Fruit fly (Drosophila melanogaster) whole organism, embryonic: ENCODE data around the gene P5CDh2.

Experiments used
- Atf-2 ChIP-seq: fragments of 200-800 bp; sonication (Bioruptor generic); optimal IDR thresholded peaks from 2 replicates; lab custom pipeline; 2016; ENCODE audit warnings: missing biosample characterization, missing genetic modification characterization
- C15 ChIP-seq: fragments of 200-800 bp; sonication (Bioruptor generic); IDR thresholded peaks from 3 replicates; pipeline ENCODE4 v1.3.6; 2022; ENCODE audit warnings: missing biosample characterization, missing genetic modification characterization
- CG1024 ChIP-seq: fragments of 200-800 bp; sonication (Bioruptor generic); IDR thresholded peaks from 2 replicates; pipeline ENCODE4 v1.3.6; 2022; ENCODE audit warnings: missing biosample characterization, missing genetic modification characterization
- CG10543 ChIP-seq: fragments of 200-800 bp; sonication (Bioruptor generic); optimal IDR thresholded peaks from 3 replicates; lab custom pipeline; 2017; ENCODE audit warnings: missing biosample characterization, mild to moderate bottlenecking, missing genetic modification characterization, moderate library complexity
- CG11560 ChIP-seq: fragments of 200-800 bp; sonication (Bioruptor generic); IDR thresholded peaks from 3 replicates; pipeline ENCODE4 v1.3.6; 2022; ENCODE audit warnings: missing biosample characterization, missing genetic modification characterization
- CG12104 ChIP-seq: fragments of 200-800 bp; sonication (Bioruptor generic); optimal IDR thresholded peaks from 3 replicates; lab custom pipeline; 2016; ENCODE audit warnings: missing biosample characterization, missing genetic modification characterization
- CG12155 ChIP-seq: fragments of 200-800 bp; sonication (Bioruptor generic); optimal IDR thresholded peaks from 3 replicates; lab custom pipeline; 2016; ENCODE audit warnings: missing biosample characterization, missing genetic modification characterization
- CG13894 ChIP-seq: fragments of 200-800 bp; sonication (Bioruptor generic); optimal IDR thresholded peaks from 3 replicates; lab custom pipeline; 2018; ENCODE audit warnings: missing biosample characterization, mild to moderate bottlenecking, missing genetic modification characterization, moderate library complexity
- CG14710 ChIP-seq: fragments of 200-800 bp; sonication (Bioruptor generic); optimal IDR thresholded peaks from 3 replicates; lab custom pipeline; 2019; ENCODE audit warnings: missing biosample characterization, mild to moderate bottlenecking, missing genetic modification characterization, moderate library complexity
- CG17186 ChIP-seq: fragments of 200-800 bp; sonication (Bioruptor generic); optimal IDR thresholded peaks from 3 replicates; lab custom pipeline; 2017; ENCODE audit warnings: missing biosample characterization, missing genetic modification reagents, missing genetic modification characterization
- CG17359 ChIP-seq: fragments of 200-800 bp; sonication (Bioruptor generic); optimal IDR thresholded peaks from 3 replicates; lab custom pipeline; 2018; ENCODE audit warnings: missing biosample characterization, mild to moderate bottlenecking, missing genetic modification characterization, moderate library complexity
- CG17385 ChIP-seq: fragments of 200-800 bp; sonication (Bioruptor generic); optimal IDR thresholded peaks from 3 replicates; lab custom pipeline; 2018; ENCODE audit warnings: missing biosample characterization, mild to moderate bottlenecking, missing genetic modification characterization
- CG18599 ChIP-seq: fragments of 200-800 bp; sonication (Bioruptor generic); optimal IDR thresholded peaks from 3 replicates; lab custom pipeline; 2017; ENCODE audit warnings: missing biosample characterization, missing genetic modification characterization, mild to moderate bottlenecking, moderate library complexity, missing genetic modification reagents
- CG2120 ChIP-seq: fragments of 200-800 bp; sonication (Bioruptor generic); optimal IDR thresholded peaks from 3 replicates; lab custom pipeline; 2016; ENCODE audit warnings: missing biosample characterization, missing genetic modification characterization
- CG7963 ChIP-seq: fragments of 200-800 bp; sonication (Bioruptor generic); IDR thresholded peaks from 3 replicates; pipeline ENCODE4 v1.3.6; 2022; ENCODE audit warnings: missing biosample characterization, missing genetic modification characterization; ENCODE audit not compliant: partially characterized antibody
- CG8089 ChIP-seq: fragments of 200-800 bp; sonication (Bioruptor generic); optimal IDR thresholded peaks from 3 replicates; lab custom pipeline; 2016; ENCODE audit warnings: missing biosample characterization, missing genetic modification characterization
- CG8944 ChIP-seq: fragments of 200-800 bp; sonication (Bioruptor generic); optimal IDR thresholded peaks from 3 replicates; lab custom pipeline; 2016; ENCODE audit warnings: missing biosample characterization, missing genetic modification characterization
- CTCF ChIP-seq: fragments of 200-800 bp; sonication (Bioruptor generic); optimal IDR thresholded peaks from 2 replicates; lab custom pipeline; 2017; ENCODE audit warnings: missing biosample characterization, mild to moderate bottlenecking, missing genetic modification characterization, moderate library complexity
- Deaf1 ChIP-seq: fragments of 200-800 bp; optimal IDR thresholded peaks from 3 replicates; lab custom pipeline; 2019; ENCODE audit warnings: missing biosample characterization, mild to moderate bottlenecking, missing genetic modification characterization, moderate library complexity
- Dek ChIP-seq: fragments of 200-800 bp; sonication (Bioruptor generic); optimal IDR thresholded peaks from 3 replicates; lab custom pipeline; 2019; ENCODE audit warnings: missing biosample characterization, mild to moderate bottlenecking, missing genetic modification characterization, moderate library complexity
- Dll ChIP-seq: fragments of 200-800 bp; sonication (Bioruptor generic); IDR thresholded peaks from 4 replicates; pipeline ENCODE4 v1.3.6; 2022; ENCODE audit warnings: missing biosample characterization, missing genetic modification characterization; ENCODE audit not compliant: partially characterized antibody
- Doc2 ChIP-seq: fragments of 200-800 bp; sonication (Bioruptor generic); IDR thresholded peaks from 2 replicates; pipeline ENCODE4 v1.3.6; 2022; ENCODE audit warnings: missing biosample characterization, missing genetic modification characterization
- Dp ChIP-seq: fragments of 200-800 bp; sonication (Bioruptor generic); optimal IDR thresholded peaks from 2 replicates; lab custom pipeline; 2018; ENCODE audit warnings: missing biosample characterization, mild to moderate bottlenecking, missing genetic modification characterization, moderate library complexity
- HLH3B ChIP-seq: fragments of 200-800 bp; sonication (Bioruptor generic); IDR thresholded peaks from 2 replicates; pipeline ENCODE4 v1.3.6; 2022; ENCODE audit warnings: missing biosample characterization, missing genetic modification characterization
- Mrtf ChIP-seq: fragments of 200-800 bp; sonication (Bioruptor generic); IDR thresholded peaks from 3 replicates; pipeline ENCODE4 v1.3.6; 2022; ENCODE audit warnings: missing biosample characterization, missing genetic modification characterization
- NC2β ChIP-seq: fragments of 200-800 bp; sonication (Bioruptor generic); optimal IDR thresholded peaks from 2 replicates; lab custom pipeline; 2016; ENCODE audit warnings: missing biosample characterization, missing genetic modification characterization
- Nf-YB ChIP-seq: fragments of 200-800 bp; sonication (Bioruptor generic); optimal IDR thresholded peaks from 3 replicates; lab custom pipeline; 2019; ENCODE audit warnings: missing biosample characterization, mild to moderate bottlenecking, missing genetic modification characterization, moderate library complexity
- Nf-YC ChIP-seq: fragments of 200-800 bp; optimal IDR thresholded peaks from 3 replicates; lab custom pipeline; 2019; ENCODE audit warnings: missing biosample characterization, mild to moderate bottlenecking, missing genetic modification characterization, moderate library complexity
- Poxn ChIP-seq: fragments of 200-800 bp; sonication (Bioruptor generic); IDR thresholded peaks from 2 replicates; pipeline ENCODE4 v1.3.6; 2022; ENCODE audit warnings: missing biosample characterization, missing genetic modification characterization
- abd-A ChIP-seq: fragments of 200-800 bp; sonication (Bioruptor generic); optimal IDR thresholded peaks from 3 replicates; lab custom pipeline; 2019; ENCODE audit warnings: missing biosample characterization, mild to moderate bottlenecking, missing genetic modification characterization, moderate library complexity
- al ChIP-seq: fragments of 200-800 bp; sonication (Bioruptor generic); IDR thresholded peaks from 2 replicates; pipeline ENCODE4 v1.3.6; 2022; ENCODE audit warnings: missing biosample characterization, missing genetic modification characterization
- btn ChIP-seq: fragments of 200-800 bp; sonication (Bioruptor generic); optimal IDR thresholded peaks from 2 replicates; lab custom pipeline; 2016; ENCODE audit warnings: missing biosample characterization, missing genetic modification characterization
- corto ChIP-seq: fragments of 200-800 bp; sonication (Bioruptor generic); optimal IDR thresholded peaks from 2 replicates; lab custom pipeline; 2016; ENCODE audit warnings: missing biosample characterization, mild to moderate bottlenecking, missing genetic modification characterization, moderate library complexity
- danr ChIP-seq: fragments of 200-800 bp; sonication (Bioruptor generic); IDR thresholded peaks from 2 replicates; pipeline ENCODE4 v1.3.6; 2022; ENCODE audit warnings: missing biosample characterization, missing genetic modification characterization
- dmrt99B ChIP-seq: fragments of 200-800 bp; sonication (Bioruptor generic); optimal IDR thresholded peaks from 2 replicates; lab custom pipeline; 2018; ENCODE audit warnings: missing biosample characterization, mild to moderate bottlenecking, missing genetic modification characterization, moderate library complexity
- dysf ChIP-seq: fragments of 200-800 bp; sonication (Bioruptor generic); IDR thresholded peaks from 3 replicates; pipeline ENCODE4 v1.3.6; 2022; ENCODE audit warnings: missing biosample characterization, missing genetic modification characterization
- ftz-f1 ChIP-seq: fragments of 200-800 bp; sonication (Bioruptor generic); optimal IDR thresholded peaks from 2 replicates; lab custom pipeline; 2016; ENCODE audit warnings: missing biosample characterization, missing genetic modification characterization
- gce ChIP-seq: fragments of 200-800 bp; sonication (Bioruptor generic); IDR thresholded peaks from 3 replicates; pipeline ENCODE4 v1.3.6; 2022; ENCODE audit warnings: missing biosample characterization, missing genetic modification characterization
- gcm ChIP-seq: fragments of 200-800 bp; sonication (Bioruptor generic); optimal IDR thresholded peaks from 2 replicates; lab custom pipeline; 2019; ENCODE audit warnings: missing biosample characterization, mild to moderate bottlenecking, missing genetic modification characterization, moderate library complexity
- gem ChIP-seq: fragments of 200-800 bp; sonication (Bioruptor generic); optimal IDR thresholded peaks from 2 replicates; lab custom pipeline; 2019; ENCODE audit warnings: missing biosample characterization, mild to moderate bottlenecking, missing genetic modification characterization, moderate library complexity
- onecut ChIP-seq: fragments of 200-800 bp; sonication (Bioruptor generic); IDR thresholded peaks from 2 replicates; pipeline ENCODE4 v1.3.6; 2022; ENCODE audit warnings: missing biosample characterization, missing genetic modification characterization
- pb ChIP-seq: fragments of 200-800 bp; sonication (Bioruptor generic); optimal IDR thresholded peaks from 3 replicates; lab custom pipeline; 2016; ENCODE audit warnings: missing biosample characterization, missing genetic modification characterization
- pita ChIP-seq: fragments of 200-800 bp; sonication (Bioruptor generic); optimal IDR thresholded peaks from 2 replicates; lab custom pipeline; 2017; ENCODE audit warnings: missing biosample characterization, mild to moderate bottlenecking, missing genetic modification characterization
- pros ChIP-seq: fragments of 200-800 bp; sonication (Bioruptor generic); optimal IDR thresholded peaks from 3 replicates; lab custom pipeline; 2019; ENCODE audit warnings: missing biosample characterization, mild to moderate bottlenecking, missing genetic modification characterization, moderate library complexity
- scrt ChIP-seq: fragments of 200-800 bp; sonication (Bioruptor generic); optimal IDR thresholded peaks from 2 replicates; lab custom pipeline; 2018; ENCODE audit warnings: missing biosample characterization, mild to moderate bottlenecking, missing genetic modification characterization, moderate library complexity
- sqz ChIP-seq: fragments of 200-800 bp; sonication (Bioruptor generic); optimal IDR thresholded peaks from 3 replicates; lab custom pipeline; 2018; ENCODE audit warnings: missing biosample characterization, mild to moderate bottlenecking, missing genetic modification characterization
- tll ChIP-seq, 2 experiments: fragments of 200-800 bp in 1 of 2; fragments of >200 bp in 1 of 2; sonication (Bioruptor generic) in 1 of 2; optimal IDR thresholded peaks; 2 replicates each; lab custom pipeline; 2017 to 2019; ENCODE audit warnings: missing biosample characterization in 2 of 2, missing genetic modification characterization in 2 of 2, mild to moderate bottlenecking in 1 of 2, moderate library complexity in 1 of 2
- vfl ChIP-seq: fragments of 200-800 bp; sonication (Bioruptor generic); optimal IDR thresholded peaks from 2 replicates; lab custom pipeline; 2016; ENCODE audit warnings: missing biosample characterization, missing genetic modification characterization
- vnd ChIP-seq: fragments of 200-800 bp; sonication (Bioruptor generic); IDR thresholded peaks from 3 replicates; pipeline ENCODE4 v1.3.6; 2022; ENCODE audit warnings: missing biosample characterization, missing genetic modification characterization; ENCODE audit not compliant: partially characterized antibody

P5CDh2 gene

DNA sequence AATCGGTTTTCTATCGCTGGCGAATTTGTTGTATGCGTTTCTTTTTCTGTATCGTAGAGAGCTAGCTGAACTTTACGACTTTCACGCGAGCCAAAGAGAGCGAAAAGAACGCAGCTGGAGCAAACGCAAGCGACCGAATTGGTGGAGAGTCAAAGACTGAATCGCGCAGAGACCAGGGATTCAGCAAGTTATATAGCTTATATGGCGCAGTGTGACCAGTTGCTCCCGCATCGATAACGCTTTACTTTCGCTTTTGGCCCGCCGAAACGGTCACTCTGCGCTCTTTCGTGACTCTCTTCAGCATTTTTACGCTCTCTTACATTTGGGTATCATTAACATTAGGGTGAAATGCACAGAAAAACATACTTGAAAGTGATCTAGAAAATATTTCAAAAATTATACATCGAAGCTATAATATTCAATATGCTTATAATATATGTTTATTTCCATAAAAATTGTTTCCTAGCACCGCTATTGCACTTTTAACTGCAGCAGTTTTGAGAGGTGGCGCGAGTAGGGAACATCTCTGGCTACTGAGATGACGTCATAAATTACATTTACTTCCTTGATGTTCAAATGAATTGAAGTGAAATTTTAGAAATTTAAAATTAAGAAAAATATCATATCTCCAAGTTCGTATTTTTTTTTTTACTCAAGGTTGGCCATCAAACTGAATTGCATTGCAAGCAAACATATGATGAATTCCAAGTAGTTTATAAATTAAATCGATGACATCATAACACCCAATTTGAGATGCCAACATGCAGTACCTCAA lies 21.5 kb upstream of the P5CDh2 start, which contains the start of gene glec (continued):
- TF ChIP-seq pb (GFP tag; lab: Kevin White, UChicago), result peak; percentile 36
- peak; percentile 45; the same call in 1 of the 2 replicates for TF ChIP-seq CG1024
- no peak for TF ChIP-seq CG12104 (GFP tag; lab: Kevin White, UChicago)
- TF ChIP-seq CG17186 (GFP tag; lab: Kevin White, UChicago), result no peak
- peak; percentile 4 for TF ChIP-seq gcm
- no peak for TF ChIP-seq CG2120 (GFP tag; lab: Kevin White, UChicago)
- no peak for TF ChIP-seq danr (GFP tag; lab: Robert Waterston, UW)
- TF ChIP-seq Dll, result no peak
- peak; percentile 9 for TF ChIP-seq CG17359 (tag; lab: Kevin White, UChicago)
- no peak for TF ChIP-seq dysf
- TF ChIP-seq vnd (GFP tag; lab: Robert Waterston, UW), result peak; percentile 17; the same call in 1 of the 3 replicates
- no peak for TF ChIP-seq tll (GFP tag; optimal IDR thresholded peaks at IDR 0.05; lab: Kevin White, UChicago)
- no peak for TF ChIP-seq vfl (GFP tag; lab: Kevin White, UChicago)
- TF ChIP-seq btn (GFP tag; lab: Kevin White, UChicago), result no peak
- peak; percentile 34 for TF ChIP-seq Deaf1 (tag; lab: Kevin White, UChicago)
- peak; percentile 10 for TF ChIP-seq CG10543 (GFP tag; lab: Kevin White, UChicago)
- no peak for TF ChIP-seq CG11560 (tag; lab: Robert Waterston, UW)
- TF ChIP-seq CG13894 (tag; lab: Kevin White, UChicago), result peak; percentile 70
- TF ChIP-seq corto (GFP tag; lab: Kevin White, UChicago), result peak; percentile 62
- no peak for TF ChIP-seq CG12155 (GFP tag; lab: Kevin White, UChicago)
- TF ChIP-seq pros (GFP tag; lab: Kevin White, UChicago), result peak; percentile 8
- peak; percentile 2 for TF ChIP-seq Dek (tag; lab: Kevin White, UChicago)
- TF ChIP-seq CG14710 (tag; lab: Kevin White, UChicago), result peak; percentile 6
- TF ChIP-seq HLH3B (GFP tag; lab: Robert Waterston, UW), result no peak
- peak; percentile 10 for TF ChIP-seq CG8944 (GFP tag; lab: Kevin White, UChicago)
- TF ChIP-seq C15, result no peak
- no peak for TF ChIP-seq pita (GFP tag; lab: Kevin White, UChicago)
- peak; percentile 62 for TF ChIP-seq onecut (GFP tag; lab: Robert Waterston, UW)
- no peak for TF ChIP-seq Doc2 (GFP tag; lab: Robert Waterston, UW)
- no peak for TF ChIP-seq Nf-YB (GFP tag; lab: Kevin White, UChicago)
- no peak for TF ChIP-seq CG18599
- TF ChIP-seq NC2β (GFP tag; lab: Kevin White, UChicago), result peak; percentile 87
- peak; percentile 34 for TF ChIP-seq CG17385
- TF ChIP-seq CG7963 (GFP tag; lab: Robert Waterston, UW), result no peak; the same call in 2 of the 3 replicates
- TF ChIP-seq sqz (GFP tag; lab: Kevin White, UChicago), result peak; percentile 34
- no peak for TF ChIP-seq Atf-2 (GFP tag; lab: Kevin White, UChicago)
- TF ChIP-seq ftz-f1 (GFP tag; lab: Kevin White, UChicago), result peak; percentile 76
- no peak for TF ChIP-seq al (GFP tag; lab: Robert Waterston, UW)
- peak; percentile 19 for TF ChIP-seq CTCF
- peak; percentile 72 for TF ChIP-seq abd-A (tag; lab: Kevin White, UChicago)
- peak; percentile 21 for TF ChIP-seq scrt (GFP tag; lab: Kevin White, UChicago)
- peak; percentile 9 for TF ChIP-seq Dp (GFP tag; lab: Kevin White, UChicago)
- peak; percentile 1 for TF ChIP-seq Nf-YC (tag; lab: Kevin White, UChicago)
- peak; percentile 11 for TF ChIP-seq CG8089 (GFP tag; lab: Kevin White, UChicago)
- peak; percentile 21 for TF ChIP-seq dmrt99B (tag; lab: Kevin White, UChicago)
- no peak for TF ChIP-seq Poxn
- TF ChIP-seq gce (GFP tag; lab: Robert Waterston, UW), result peak; percentile 68; the same call in 2 of the 3 replicates
- no peak for TF ChIP-seq Mrtf (GFP tag; lab: Robert Waterston, UW)
- peak; percentile 66 for TF ChIP-seq gem (tag; lab: Kevin White, UChicago)
